Worm (Caenorhabditis elegans) whole organism, L1 larva: ENCODE results near the gene ptr-5.

Experiments
- ets-5 ChIP-seq: fragments of 200-800 bp; sonication (Bioruptor generic); IDR thresholded peaks from 2 replicates; pipeline ENCODE4 v1.3.6; 2022; ENCODE audit warnings: missing genetic modification characterization, missing compliant biosample characterization
- jun-1 ChIP-seq: fragments of 150-350 bp; optimal IDR thresholded peaks from 2 replicates; lab custom pipeline; 2014; ENCODE audit warnings: missing biosample characterization, missing genetic modification reagents, missing genetic modification characterization
- mep-1 ChIP-seq: fragments of 150-350 bp; optimal IDR thresholded peaks from 2 replicates; lab custom pipeline; 2014; ENCODE audit warnings: missing biosample characterization, missing genetic modification characterization
- ztf-11 ChIP-seq, 2 experiments: sonication (generic microtip); optimal IDR thresholded peaks; 2 replicates each; lab custom pipeline; 2016 to 2017; ENCODE audit warnings: missing genetic modification characterization in 2 of 2, missing biosample characterization in 1 of 2, missing compliant biosample characterization in 1 of 2

ce11 chrX:17294019-17294418 is 24.4 kb upstream of the ptr-5 start:
- TF ChIP-seq jun-1 (no peak), mep-1 (tag; lab: Kevin White, UChicago) (no peak), ets-5 (GFP tag; lab: Robert Waterston, UW) (no peak), ztf-11 (tag; optimal IDR thresholded peaks at IDR 0.05; lab: Kevin White, UChicago) (no peak)
